Worm (Caenorhabditis elegans) whole organism, L4/young adult: ENCODE data around the gene C13G5.2.

Source experiments
- W03F9.2 ChIP-seq: fragments of 150-350 bp; optimal IDR thresholded peaks from 2 replicates; lab custom pipeline; 2014; ENCODE audit warnings: missing biosample characterization, missing genetic modification characterization
- dao-5 ChIP-seq: sonication (generic microtip); optimal IDR thresholded peaks from 2 replicates; lab custom pipeline; 2016; ENCODE audit warnings: missing genotype, missing genetic modification characterization, moderate library complexity, missing compliant biosample characterization
- him-1 ChIP-seq: sonication (generic microtip); optimal IDR thresholded peaks from 2 replicates; lab custom pipeline; 2016; ENCODE audit warnings: missing genotype, missing genetic modification reagents, missing genetic modification characterization, missing compliant biosample characterization

DNA sequence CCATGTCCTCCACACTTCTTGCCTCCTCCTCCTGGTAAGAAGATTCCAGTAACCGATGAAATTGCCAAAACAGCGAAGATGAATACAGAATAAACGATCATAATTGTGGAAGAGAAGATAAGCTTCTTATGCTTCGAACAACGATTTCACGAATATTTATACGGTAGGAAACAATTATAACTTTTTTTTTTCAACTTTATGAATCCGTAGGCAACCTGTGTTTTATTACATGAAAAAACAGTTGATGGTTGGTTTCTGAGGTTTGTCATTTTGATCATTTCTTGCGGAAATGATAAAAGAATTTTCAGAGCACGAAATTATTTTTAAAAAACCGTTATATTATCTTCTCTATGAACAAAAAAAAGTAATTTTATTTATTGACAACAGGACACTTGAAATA lies 27.4 kb downstream of the C13G5.2 start, which contains the start of gene fipr-16:
- no peak for TF ChIP-seq dao-5 (tag; lab: Kevin White, UChicago)
- TF ChIP-seq W03F9.2, result no peak
- no peak for TF ChIP-seq him-1 (tag; lab: Kevin White, UChicago)
